Fruit fly (Drosophila melanogaster): ENCODE measurements around the gene CG10694.

The CG10694 gene

dm6 chr3R:24116972-24117371, 9.8 kb downstream of the CG10694 start:
- TF ChIP-seq salr (GFP tag; optimal IDR thresholded peaks at IDR 0.05) (no peak), Hr4 (GFP tag; optimal IDR thresholded peaks at IDR 0.05) (no peak), CG8319 (GFP tag; optimal IDR thresholded peaks at IDR 0.05) (no peak), Sox102F (GFP tag; optimal IDR thresholded peaks at IDR 0.05) (no peak), CG10669 (GFP tag; optimal IDR thresholded peaks at IDR 0.05) (peak; percentile 16), fd85E (GFP tag; optimal IDR thresholded peaks at IDR 0.05) (no peak), Gug (GFP tag; IDR thresholded peaks at IDR 0.05) (no peak), Eip75B (GFP tag; optimal IDR thresholded peaks at IDR 0.05) (no peak), OdsH (GFP tag; optimal IDR thresholded peaks at IDR 0.05) (no peak), fkh (GFP tag; optimal IDR thresholded peaks at IDR 0.05) (no peak), cyc (GFP tag; optimal IDR thresholded peaks at IDR 0.05) (no peak), CG8632 (GFP tag; optimal IDR thresholded peaks at IDR 0.05) (no peak), CG6808 (GFP tag; optimal IDR thresholded peaks at IDR 0.05) (peak; percentile 67), Smox (GFP tag; optimal IDR thresholded peaks at IDR 0.05) (no peak), achi (GFP tag; optimal IDR thresholded peaks at IDR 0.05) (no peak), CG15336 (GFP tag; IDR thresholded peaks at IDR 0.05) (0 out of 2 replicates have a peak, but pooled peaks have one; percentile 16), acj6 (GFP tag; optimal IDR thresholded peaks at IDR 0.05) (no peak), CG11902 (GFP tag; optimal IDR thresholded peaks at IDR 0.05) (no peak), Eip93F (GFP tag; optimal IDR thresholded peaks at IDR 0.05) (no peak), CG31627 (GFP tag; optimal IDR thresholded peaks at IDR 0.05) (no peak), Hr38 (GFP tag; optimal IDR thresholded peaks at IDR 0.05) (no peak), Ets21C (GFP tag; optimal IDR thresholded peaks at IDR 0.05) (no peak), ss (GFP tag; optimal IDR thresholded peaks at IDR 0.05) (peak; percentile 67 to 68), Met (GFP tag; optimal IDR thresholded peaks at IDR 0.05) (no peak), CG11294 (GFP tag; IDR thresholded peaks at IDR 0.05) (no peak), CG32006 (GFP tag; optimal IDR thresholded peaks at IDR 0.05) (no peak), CG9139 (GFP tag; optimal IDR thresholded peaks at IDR 0.05) (peak; percentile 33), CG1621 (tag; optimal IDR thresholded peaks at IDR 0.05) (peak; percentile 19), dac (GFP tag; optimal IDR thresholded peaks at IDR 0.05) (no peak), topi (GFP tag; optimal IDR thresholded peaks at IDR 0.05) (no peak), Ets96B (tag; optimal IDR thresholded peaks at IDR 0.05) (no peak), pdm3 (GFP tag; optimal IDR thresholded peaks at IDR 0.05) (no peak), vri (GFP tag; optimal IDR thresholded peaks at IDR 0.05) (no peak), Hr39 (GFP tag; optimal IDR thresholded peaks at IDR 0.05) (no peak), CG11762 (GFP tag; optimal IDR thresholded peaks at IDR 0.05; ENCODE audit: insufficient read depth) (no peak), CG34406 (GFP tag; optimal IDR thresholded peaks at IDR 0.05) (no peak), CG16779 (tag; optimal IDR thresholded peaks at IDR 0.05) (peak; percentile 25), esn (GFP tag; optimal IDR thresholded peaks at IDR 0.05) (no peak), dsx (GFP tag; optimal IDR thresholded peaks at IDR 0.05; ENCODE audit: poor library complexity, severe bottlenecking) (no peak), svp (GFP tag) (peak; percentile 98), eg (GFP tag; IDR thresholded peaks at IDR 0.05) (no peak), CG6163 (GFP tag; IDR thresholded peaks at IDR 0.05) (no peak), CG3919 (GFP tag; optimal IDR thresholded peaks at IDR 0.05) (no peak), CG6792 (GFP tag; optimal IDR thresholded peaks at IDR 0.05) (no peak), CG10631 (GFP tag; optimal IDR thresholded peaks at IDR 0.05) (no peak), CG8119 (GFP tag; IDR thresholded peaks at IDR 0.05) (no peak), Sox14 (GFP tag; optimal IDR thresholded peaks at IDR 0.05) (no peak), CG4318 (GFP tag; optimal IDR thresholded peaks at IDR 0.05) (no peak), net (GFP tag; optimal IDR thresholded peaks at IDR 0.05) (no peak), Blimp-1 (GFP tag; optimal IDR thresholded peaks at IDR 0.05) (no peak), CG6276 (GFP tag; optimal IDR thresholded peaks at IDR 0.05) (peak; percentile 59), lz (GFP tag; optimal IDR thresholded peaks at IDR 0.05) (no peak), CG6854 (GFP tag; optimal IDR thresholded peaks at IDR 0.05) (peak; percentile 13)
